Worm (Caenorhabditis elegans) whole organism, mixed stage, embryonic: ENCODE measurements around the gene Y56A3A.2.

Experiments used
- blmp-1 ChIP-seq: fragments of 150-350 bp; optimal IDR thresholded peaks from 2 replicates; lab custom pipeline; 2014; ENCODE audit warnings: missing biosample characterization, missing genetic modification characterization
- drap-1 ChIP-seq: fragments of 200-800 bp; sonication (Bioruptor generic); optimal IDR thresholded peaks from 3 replicates; lab custom pipeline; 2018; ENCODE audit warnings: mild to moderate bottlenecking, missing genetic modification characterization, missing compliant biosample characterization
- hlh-1 ChIP-seq: fragments of 150-350 bp; optimal IDR thresholded peaks from 2 replicates; lab custom pipeline; 2014; ENCODE audit warnings: missing biosample characterization, missing genetic modification reagents, missing genetic modification characterization
- lin-13 ChIP-seq: fragments of 150-350 bp; optimal IDR thresholded peaks from 2 replicates; lab custom pipeline; 2014; ENCODE audit warnings: missing biosample characterization, missing genetic modification characterization
- lsy-2 ChIP-seq: fragments of 150-350 bp; optimal IDR thresholded peaks from 2 replicates; lab custom pipeline; 2014; ENCODE audit warnings: missing biosample characterization, missing genetic modification characterization
- nhr-28 ChIP-seq: fragments of 150-350 bp; optimal IDR thresholded peaks from 2 replicates; lab custom pipeline; 2014; ENCODE audit warnings: missing biosample characterization, missing genetic modification characterization
- sptf-1 ChIP-seq: sonication (generic microtip); optimal IDR thresholded peaks from 2 replicates; lab custom pipeline; 2017; ENCODE audit warnings: mild to moderate bottlenecking, missing genetic modification characterization, moderate library complexity, missing compliant biosample characterization
- unc-39 ChIP-seq: fragments of 150-350 bp; optimal IDR thresholded peaks from 2 replicates; lab custom pipeline; 2014; ENCODE audit warnings: missing biosample characterization, missing genetic modification characterization
- unc-62 ChIP-seq: fragments of 150-350 bp; optimal IDR thresholded peaks from 2 replicates; lab custom pipeline; 2014; ENCODE audit warnings: missing biosample characterization, missing genetic modification reagents, missing genetic modification characterization
- ztf-11 ChIP-seq: fragments of 150-350 bp; optimal IDR thresholded peaks from 2 replicates; lab custom pipeline; 2014; ENCODE audit warnings: missing biosample characterization, missing genetic modification characterization

ce11 chrIII:11810447-11810846 lies 51.6 kb downstream of the Y56A3A.2 start, which contains the start of gene C18D11.6:
- no peak for TF ChIP-seq ztf-11 (tag; lab: Kevin White, UChicago)
- TF ChIP-seq lsy-2, result no peak
- no peak for TF ChIP-seq drap-1 (GFP tag; lab: Kevin White, UChicago)
- TF ChIP-seq unc-62 (GFP tag; lab: Kevin White, UChicago), result no peak
- TF ChIP-seq lin-13 (tag; lab: Kevin White, UChicago), result no peak
- TF ChIP-seq unc-39, result no peak
- TF ChIP-seq hlh-1 (tag; lab: Kevin White, UChicago), result no peak
- TF ChIP-seq blmp-1 (tag; lab: Kevin White, UChicago), result no peak
- no peak for TF ChIP-seq nhr-28 (tag; lab: Kevin White, UChicago)
- TF ChIP-seq sptf-1, result no peak
